Worm (Caenorhabditis elegans): ENCODE measurements around the gene hid-1.

hid-1 gene

ce11 chrX:2488526-2489098 is at the start of gene hid-1:
Gene hid-1 (plus strand): TSS chrX:2489048.
- TF ChIP-seq hmbx-1 (tag; optimal IDR thresholded peaks at IDR 0.05): no peak
- peak; percentile 41 for TF ChIP-seq hmg-4 (GFP tag; optimal IDR thresholded peaks at IDR 0.05)
- no peak for TF ChIP-seq tbx-37 (GFP tag; conservative IDR thresholded peaks at IDR 0.05)
- peak; percentile 4 for TF ChIP-seq B0310.2 (tag; optimal IDR thresholded peaks at IDR 0.05)
- TF ChIP-seq ets-7 (tag; optimal IDR thresholded peaks at IDR 0.05): no peak
- TF ChIP-seq pes-1 (GFP tag; IDR thresholded peaks at IDR 0.05): 0 out of 2 replicates have a peak, but pooled peaks have one; percentile 12

ce11 chrX:2439309-2439708 is 49.5 kb upstream of the hid-1 start:
- no peak for TF ChIP-seq sea-1 (GFP tag; conservative IDR thresholded peaks at IDR 0.05)
- no peak for TF ChIP-seq scrt-1 (GFP tag; IDR thresholded peaks at IDR 0.05)
- TF ChIP-seq B0310.2 (tag; optimal IDR thresholded peaks at IDR 0.05): no peak
- TF ChIP-seq hmbx-1 (tag; optimal IDR thresholded peaks at IDR 0.05): no peak
- no peak for TF ChIP-seq tra-4 (tag; optimal IDR thresholded peaks at IDR 0.05)
- no peak for TF ChIP-seq tbx-37 (GFP tag; conservative IDR thresholded peaks at IDR 0.05)
- TF ChIP-seq pes-1 (GFP tag; IDR thresholded peaks at IDR 0.05): no peak
- TF ChIP-seq flt-1 (GFP tag; IDR thresholded peaks at IDR 0.05): no peak
- no peak for TF ChIP-seq F13C5.2 (tag; optimal IDR thresholded peaks at IDR 0.05)
- no peak for TF ChIP-seq tbx-11 (GFP tag; IDR thresholded peaks at IDR 0.05)
- TF ChIP-seq ets-7 (tag; optimal IDR thresholded peaks at IDR 0.05): no peak
- TF ChIP-seq ceh-36 (tag; optimal IDR thresholded peaks at IDR 0.05): no peak
- TF ChIP-seq ceh-13 (GFP tag; optimal IDR thresholded peaks at IDR 0.05): no peak
- no peak for TF ChIP-seq hnd-1 (tag; optimal IDR thresholded peaks at IDR 0.05)
- TF ChIP-seq ama-1 (optimal IDR thresholded peaks at IDR 0.05): no peak

DNA sequence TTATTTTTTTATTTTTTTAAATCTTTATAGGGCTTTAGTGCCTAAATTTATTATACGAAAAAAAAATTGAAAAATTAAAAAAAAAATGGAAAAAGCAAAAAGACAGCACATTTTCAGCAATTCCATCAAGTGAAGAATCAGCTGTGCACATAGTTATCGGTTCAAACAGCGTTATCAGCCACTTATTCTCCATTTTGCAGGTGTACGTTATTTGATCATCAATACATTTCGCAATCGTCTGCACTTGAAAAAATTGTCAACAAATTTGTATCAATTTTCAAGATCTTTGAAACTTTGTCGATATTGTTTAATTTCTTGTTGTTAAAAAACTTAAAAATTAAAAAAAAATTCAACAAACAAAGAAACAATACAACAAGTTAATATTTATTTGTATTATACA is 49.1 kb upstream of the hid-1 start:
- TF ChIP-seq aly-1 (tag; optimal IDR thresholded peaks at IDR 0.05): no peak
- no peak for TF ChIP-seq B0310.2 (tag; optimal IDR thresholded peaks at IDR 0.05)
- TF ChIP-seq hnd-1 (tag; optimal IDR thresholded peaks at IDR 0.05): no peak
- TF ChIP-seq ceh-13 (GFP tag; optimal IDR thresholded peaks at IDR 0.05): no peak
- no peak for TF ChIP-seq tbx-11 (GFP tag; IDR thresholded peaks at IDR 0.05)
- TF ChIP-seq ama-1 (optimal IDR thresholded peaks at IDR 0.05): no peak
- TF ChIP-seq tra-4 (tag; optimal IDR thresholded peaks at IDR 0.05): no peak
- TF ChIP-seq F13C5.2 (tag; optimal IDR thresholded peaks at IDR 0.05): no peak
- no peak for TF ChIP-seq pes-1 (GFP tag; IDR thresholded peaks at IDR 0.05)
- no peak for TF ChIP-seq flt-1 (GFP tag; IDR thresholded peaks at IDR 0.05)
- TF ChIP-seq tbx-37 (GFP tag; conservative IDR thresholded peaks at IDR 0.05): no peak
- no peak for TF ChIP-seq hmg-4 (GFP tag; optimal IDR thresholded peaks at IDR 0.05)

DNA sequence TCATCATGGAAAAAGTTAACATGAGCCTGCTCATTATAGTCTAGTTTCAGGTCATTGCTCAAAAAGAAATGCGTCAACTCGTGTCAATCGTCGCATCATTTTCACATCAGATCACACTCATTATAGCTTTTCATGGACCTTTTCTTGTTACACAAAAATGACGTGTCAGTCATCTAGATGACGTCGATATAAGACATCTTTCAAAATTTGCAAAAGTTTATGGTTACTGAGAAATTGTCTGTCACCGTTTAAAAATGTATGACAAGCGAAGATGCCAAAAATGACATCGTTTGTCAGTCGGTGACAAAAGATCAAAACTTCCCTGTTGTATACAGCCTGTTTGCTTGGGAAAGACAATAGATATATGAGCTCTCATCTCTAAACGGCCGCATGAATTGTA is 47.7 kb upstream of the hid-1 start:
- TF ChIP-seq tbx-11 (GFP tag; IDR thresholded peaks at IDR 0.05): no peak
- no peak for TF ChIP-seq tbx-37 (GFP tag; conservative IDR thresholded peaks at IDR 0.05)
- TF ChIP-seq tra-4 (tag; optimal IDR thresholded peaks at IDR 0.05): no peak
- TF ChIP-seq ama-1 (optimal IDR thresholded peaks at IDR 0.05): no peak
- TF ChIP-seq hmbx-1 (tag; optimal IDR thresholded peaks at IDR 0.05): no peak

ce11 chrX:2443304-2443703 is 45.5 kb upstream of the hid-1 start, which contains the start of gene T07D1.3:
Gene T07D1.3 (minus strand): TSS chrX:2443404.
- TF ChIP-seq aly-1 (tag; optimal IDR thresholded peaks at IDR 0.05) (no peak), ceh-13 (GFP tag; optimal IDR thresholded peaks at IDR 0.05) (no peak), hnd-1 (tag; optimal IDR thresholded peaks at IDR 0.05) (no peak), tbx-11 (GFP tag; IDR thresholded peaks at IDR 0.05) (no peak), ets-7 (tag; optimal IDR thresholded peaks at IDR 0.05) (no peak)

- TF ChIP-seq ceh-13 (GFP tag; optimal IDR thresholded peaks at IDR 0.05) (no peak), tra-4 (tag; optimal IDR thresholded peaks at IDR 0.05) (no peak), tbx-37 (GFP tag; conservative IDR thresholded peaks at IDR 0.05) (no peak), B0310.2 (tag; optimal IDR thresholded peaks at IDR 0.05) (no peak), F13C5.2 (tag; optimal IDR thresholded peaks at IDR 0.05) (no peak), aly-1 (tag; optimal IDR thresholded peaks at IDR 0.05) (no peak), tbx-11 (GFP tag; IDR thresholded peaks at IDR 0.05) (no peak), ets-7 (tag; optimal IDR thresholded peaks at IDR 0.05) (no peak), hnd-1 (tag; optimal IDR thresholded peaks at IDR 0.05) (no peak), pes-1 (GFP tag; IDR thresholded peaks at IDR 0.05) (no peak)
Measured at ce11 chrX:2446185-2446584, 42.7 kb upstream of the hid-1 start.

- TF ChIP-seq sea-1 (GFP tag; conservative IDR thresholded peaks at IDR 0.05) (no peak), B0310.2 (tag; optimal IDR thresholded peaks at IDR 0.05) (peak; percentile 10)
Measured at ce11 chrX:2447214-2447613, 41.6 kb upstream of the hid-1 start.

DNA sequence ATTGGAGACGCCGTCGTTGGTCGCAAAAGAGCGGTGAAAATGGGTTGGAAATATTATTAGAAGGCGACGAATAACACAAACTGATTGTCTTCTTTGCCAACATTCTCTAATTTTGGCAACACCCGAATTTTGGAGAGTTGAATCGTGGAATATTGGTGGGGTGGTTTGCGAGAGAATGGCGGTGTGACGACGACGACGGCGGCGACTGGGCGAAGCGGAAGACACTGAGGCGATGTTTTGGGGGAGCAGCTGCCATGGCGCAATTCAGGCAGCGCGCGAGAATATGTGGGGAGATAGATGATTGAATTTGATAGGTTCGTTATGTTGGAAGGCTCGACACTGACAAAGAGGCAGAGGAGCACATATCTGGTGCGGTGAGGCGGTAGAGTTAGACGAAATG is 37.9 kb upstream of the hid-1 start:
- TF ChIP-seq hmg-4 (GFP tag; optimal IDR thresholded peaks at IDR 0.05) (no peak), ceh-13 (GFP tag; optimal IDR thresholded peaks at IDR 0.05) (no peak), hmbx-1 (tag; optimal IDR thresholded peaks at IDR 0.05) (no peak)

- TF ChIP-seq F13C5.2 (tag; optimal IDR thresholded peaks at IDR 0.05) (no peak), hmg-4 (GFP tag; optimal IDR thresholded peaks at IDR 0.05) (no peak), pes-1 (GFP tag; IDR thresholded peaks at IDR 0.05) (no peak), tbx-11 (GFP tag; IDR thresholded peaks at IDR 0.05) (no peak), tbx-37 (GFP tag; conservative IDR thresholded peaks at IDR 0.05) (no peak), aly-1 (tag; optimal IDR thresholded peaks at IDR 0.05) (no peak), flt-1 (GFP tag; IDR thresholded peaks at IDR 0.05) (no peak), ama-1 (optimal IDR thresholded peaks at IDR 0.05) (no peak), hmbx-1 (tag; optimal IDR thresholded peaks at IDR 0.05) (no peak), ceh-36 (tag; optimal IDR thresholded peaks at IDR 0.05) (no peak), ceh-13 (GFP tag; optimal IDR thresholded peaks at IDR 0.05) (no peak), tra-4 (tag; optimal IDR thresholded peaks at IDR 0.05) (no peak), ets-7 (tag; optimal IDR thresholded peaks at IDR 0.05) (no peak), B0310.2 (tag; optimal IDR thresholded peaks at IDR 0.05) (no peak), sea-1 (GFP tag; conservative IDR thresholded peaks at IDR 0.05) (no peak), scrt-1 (GFP tag; IDR thresholded peaks at IDR 0.05) (no peak), hnd-1 (tag; optimal IDR thresholded peaks at IDR 0.05) (no peak)
Measured at ce11 chrX:2452297-2452696, 36.6 kb upstream of the hid-1 start.

Measured in whole organism, early embryonic.